Fruit fly (Drosophila melanogaster) S2 (cell line): ENCODE measurements around the gene CG2533.

Source experiments
- CG8478 ChIP-seq: fragments of >200 bp; optimal IDR thresholded peaks from 2 replicates; lab custom pipeline; 2018
- CTCF ChIP-seq, 2 experiments: fragments of >200 bp; optimal IDR thresholded peaks; 2 replicates each; lab custom pipeline; 2018

DNA sequence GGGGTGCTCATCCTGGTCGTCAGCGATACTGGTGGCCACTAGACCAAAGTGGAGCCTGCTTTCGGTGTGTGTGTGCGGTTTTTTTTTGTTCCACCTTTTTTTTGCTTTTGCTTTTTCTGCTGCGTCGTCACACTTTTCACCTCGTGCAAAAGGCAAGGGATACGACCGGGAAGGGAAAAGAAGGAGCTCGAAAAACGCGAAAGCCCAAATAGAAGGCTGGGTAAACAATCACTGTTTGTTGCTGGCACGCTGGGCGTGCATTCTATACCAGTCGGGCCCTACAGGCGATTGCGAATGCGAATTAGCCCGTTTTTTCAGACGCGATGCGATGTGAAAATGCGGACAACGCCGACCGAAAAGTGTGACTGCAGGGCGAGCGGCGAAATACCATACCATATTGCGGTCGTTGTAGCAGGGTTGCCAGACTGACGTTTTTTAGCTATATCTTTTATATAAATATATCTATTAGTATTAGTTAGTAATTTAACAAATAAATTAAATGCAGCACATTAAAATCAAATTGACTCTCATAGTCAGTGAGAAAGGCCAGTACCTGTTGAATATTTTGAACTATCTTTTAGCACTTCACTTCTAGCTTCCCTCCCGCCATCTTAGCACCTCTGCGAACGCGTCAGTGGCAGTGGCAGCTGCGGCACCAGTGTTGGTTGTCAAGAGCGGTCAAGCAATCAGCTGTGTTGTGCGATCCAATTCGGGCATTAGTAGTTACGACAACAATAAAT is 33.9 kb downstream of the CG2533 start, which contains the start of the genes Polr2A and CG11699:
- TF ChIP-seq CTCF (optimal IDR thresholded peaks at IDR 0.05; lab: Kevin White, UChicago) (no peak), CG8478 (lab: Kevin White, UChicago) (no peak)
